Fruit fly (Drosophila melanogaster) whole organism, prepupa: ENCODE data around the gene Pgant6.
A peak's percentile ranks its signal among the peaks of the same experiment; 100 is the strongest.

Source experiments
- CG10631 ChIP-seq: fragments of 200-800 bp; sonication (Bioruptor generic); optimal IDR thresholded peaks from 2 replicates; lab custom pipeline; 2016; ENCODE audit warnings: missing biosample characterization, missing genetic modification characterization
- CG10669 ChIP-seq: fragments of 200-800 bp; sonication (Bioruptor generic); optimal IDR thresholded peaks from 3 replicates; lab custom pipeline; 2018; ENCODE audit warnings: missing biosample characterization, mild to moderate bottlenecking, missing genetic modification characterization, moderate library complexity
- CG11902 ChIP-seq: fragments of 200-800 bp; sonication (Bioruptor generic); optimal IDR thresholded peaks from 3 replicates; lab custom pipeline; 2016; ENCODE audit warnings: missing biosample characterization, missing genetic modification characterization
- CG15336 ChIP-seq: fragments of 200-800 bp; sonication (Bioruptor generic); IDR thresholded peaks from 2 replicates; pipeline ENCODE4 v1.3.6; 2022; ENCODE audit warnings: missing biosample characterization, missing genetic modification characterization
- CG3032 ChIP-seq: fragments of 200-800 bp; optimal IDR thresholded peaks from 2 replicates; lab custom pipeline; 2019; ENCODE audit warnings: missing biosample characterization, mild to moderate bottlenecking, missing genetic modification characterization, moderate library complexity
- CG31627 ChIP-seq: fragments of 200-800 bp; sonication (Bioruptor generic); optimal IDR thresholded peaks from 3 replicates; lab custom pipeline; 2016; ENCODE audit warnings: missing biosample characterization, missing genetic modification characterization
- CG32006 ChIP-seq: fragments of 200-800 bp; sonication (Bioruptor generic); optimal IDR thresholded peaks from 3 replicates; lab custom pipeline; 2017; ENCODE audit warnings: missing biosample characterization, mild to moderate bottlenecking, missing genetic modification characterization
- CG4318 ChIP-seq: fragments of 200-800 bp; sonication (Bioruptor generic); optimal IDR thresholded peaks from 3 replicates; lab custom pipeline; 2017; ENCODE audit warnings: missing biosample characterization, mild to moderate bottlenecking, missing genetic modification characterization
- CG6163 ChIP-seq: fragments of 200-800 bp; sonication (Bioruptor generic); IDR thresholded peaks from 3 replicates; pipeline ENCODE4 v1.3.6; 2022; ENCODE audit warnings: missing biosample characterization, missing genetic modification characterization
- CG6276 ChIP-seq: fragments of 200-800 bp; sonication (Bioruptor generic); optimal IDR thresholded peaks from 2 replicates; lab custom pipeline; 2017; ENCODE audit warnings: missing biosample characterization, mild to moderate bottlenecking, missing genetic modification characterization
- CG6792 ChIP-seq: fragments of 200-800 bp; sonication (Bioruptor generic); optimal IDR thresholded peaks from 3 replicates; lab custom pipeline; 2016; ENCODE audit warnings: missing biosample characterization, missing genetic modification characterization
- CG6808 ChIP-seq: fragments of 200-800 bp; sonication (Bioruptor generic); optimal IDR thresholded peaks from 3 replicates; lab custom pipeline; 2017; ENCODE audit warnings: missing biosample characterization, missing genetic modification characterization, mild to moderate bottlenecking, moderate library complexity, missing genetic modification reagents
- CG6854 ChIP-seq: fragments of 200-800 bp; sonication (Bioruptor generic); optimal IDR thresholded peaks from 2 replicates; lab custom pipeline; 2017; ENCODE audit warnings: missing biosample characterization, mild to moderate bottlenecking, missing genetic modification characterization
- CG8119 ChIP-seq: fragments of 200-800 bp; sonication (Bioruptor generic); IDR thresholded peaks from 3 replicates; pipeline ENCODE4 v1.3.6; 2022; ENCODE audit warnings: missing biosample characterization, missing genetic modification characterization
- CG8632 ChIP-seq: fragments of 200-800 bp; sonication (Bioruptor generic); optimal IDR thresholded peaks from 3 replicates; lab custom pipeline; 2016; ENCODE audit warnings: missing biosample characterization, missing genetic modification characterization
- CG9139 ChIP-seq: fragments of 200-800 bp; sonication (Bioruptor generic); optimal IDR thresholded peaks from 3 replicates; lab custom pipeline; 2017; ENCODE audit warnings: missing biosample characterization, mild to moderate bottlenecking, missing genetic modification characterization
- Eip75B ChIP-seq: fragments of 200-800 bp; sonication (Bioruptor generic); optimal IDR thresholded peaks from 3 replicates; lab custom pipeline; 2016; ENCODE audit warnings: missing biosample characterization, missing genetic modification characterization
- Eip78C ChIP-seq: fragments of 200-800 bp; sonication (Bioruptor generic); peaks from one replicate; lab custom pipeline; 2016; ENCODE audit warnings: missing biosample characterization, missing genetic modification characterization
- Eip93F ChIP-seq: fragments of 200-800 bp; sonication (Bioruptor generic); optimal IDR thresholded peaks from 2 replicates; lab custom pipeline; 2016; ENCODE audit warnings: missing biosample characterization, mild to moderate bottlenecking, missing genetic modification characterization
- Ets21C ChIP-seq: fragments of 200-800 bp; sonication (Bioruptor generic); optimal IDR thresholded peaks from 3 replicates; lab custom pipeline; 2016; ENCODE audit warnings: missing biosample characterization, missing genetic modification characterization
- Ets96B ChIP-seq: fragments of 200-800 bp; optimal IDR thresholded peaks from 2 replicates; lab custom pipeline; 2019; ENCODE audit warnings: missing biosample characterization, mild to moderate bottlenecking, missing genetic modification characterization, moderate library complexity
- Hr38 ChIP-seq: sonication (Bioruptor generic); optimal IDR thresholded peaks from 2 replicates; lab custom pipeline; 2016; ENCODE audit warnings: missing biosample characterization, missing genetic modification characterization
- Hr39 ChIP-seq: fragments of 200-800 bp; sonication (Bioruptor generic); optimal IDR thresholded peaks from 2 replicates; lab custom pipeline; 2016; ENCODE audit warnings: missing biosample characterization, missing genetic modification characterization
- Hr4 ChIP-seq: fragments of 200-800 bp; sonication (Bioruptor generic); optimal IDR thresholded peaks from 3 replicates; lab custom pipeline; 2016; ENCODE audit warnings: missing biosample characterization, missing genetic modification characterization
- OdsH ChIP-seq: fragments of 200-800 bp; sonication (Bioruptor generic); optimal IDR thresholded peaks from 3 replicates; lab custom pipeline; 2016; ENCODE audit warnings: missing biosample characterization, missing genetic modification characterization
- Smox ChIP-seq: fragments of 200-800 bp; sonication (Bioruptor generic); optimal IDR thresholded peaks from 3 replicates; lab custom pipeline; 2016; ENCODE audit warnings: missing biosample characterization, missing genetic modification characterization
- Sox102F ChIP-seq: fragments of 200-800 bp; sonication (Bioruptor generic); optimal IDR thresholded peaks from 2 replicates; lab custom pipeline; 2016; ENCODE audit warnings: missing biosample characterization, mild to moderate bottlenecking, missing genetic modification characterization
- Sox14 ChIP-seq: fragments of 200-800 bp; sonication (Bioruptor generic); optimal IDR thresholded peaks from 3 replicates; lab custom pipeline; 2016; ENCODE audit warnings: missing biosample characterization, missing genetic modification characterization
- Sox15 ChIP-seq: fragments of 200-800 bp; sonication (Bioruptor generic); optimal IDR thresholded peaks from 3 replicates; lab custom pipeline; 2016; ENCODE audit warnings: missing biosample characterization, missing genetic modification characterization
- achi ChIP-seq: fragments of 200-800 bp; sonication (Bioruptor generic); optimal IDR thresholded peaks from 3 replicates; lab custom pipeline; 2016; ENCODE audit warnings: missing biosample characterization, missing genetic modification characterization
- acj6 ChIP-seq: fragments of 200-800 bp; sonication (Bioruptor generic); optimal IDR thresholded peaks from 3 replicates; lab custom pipeline; 2016; ENCODE audit warnings: missing biosample characterization, missing genetic modification characterization
- cyc ChIP-seq: fragments of 200-800 bp; sonication (Bioruptor generic); optimal IDR thresholded peaks from 3 replicates; lab custom pipeline; 2016; ENCODE audit warnings: missing biosample characterization, missing genetic modification characterization
- dac ChIP-seq: fragments of 200-800 bp; sonication (Bioruptor generic); optimal IDR thresholded peaks from 2 replicates; lab custom pipeline; 2017; ENCODE audit warnings: missing biosample characterization, mild to moderate bottlenecking, missing genetic modification characterization
- dsx ChIP-seq: fragments of 200-800 bp; optimal IDR thresholded peaks from 3 replicates; lab custom pipeline; 2019; ENCODE audit warnings: missing biosample characterization, mild to moderate bottlenecking, missing genetic modification characterization, moderate library complexity; ENCODE audit not compliant: poor library complexity, severe bottlenecking
- eg ChIP-seq: fragments of 200-800 bp; sonication (Bioruptor generic); IDR thresholded peaks from 3 replicates; pipeline ENCODE4 v1.3.6; 2022; ENCODE audit warnings: missing biosample characterization, missing genetic modification characterization
- esn ChIP-seq: fragments of 200-800 bp; sonication (Bioruptor generic); optimal IDR thresholded peaks from 2 replicates; lab custom pipeline; 2016; ENCODE audit warnings: missing biosample characterization, mild to moderate bottlenecking, missing genetic modification characterization, moderate library complexity
- fd85E ChIP-seq: fragments of 200-800 bp; sonication (Bioruptor generic); optimal IDR thresholded peaks from 3 replicates; lab custom pipeline; 2016; ENCODE audit warnings: missing biosample characterization, missing genetic modification characterization
- fkh ChIP-seq: fragments of 200-800 bp; sonication (Bioruptor generic); optimal IDR thresholded peaks from 3 replicates; lab custom pipeline; 2017; ENCODE audit warnings: missing biosample characterization, mild to moderate bottlenecking, missing genetic modification characterization, moderate library complexity
- lz ChIP-seq: fragments of 200-800 bp; sonication (Bioruptor generic); optimal IDR thresholded peaks from 3 replicates; lab custom pipeline; 2016; ENCODE audit warnings: missing biosample characterization, missing genetic modification characterization
- net ChIP-seq: fragments of 200-800 bp; sonication (Bioruptor generic); optimal IDR thresholded peaks from 3 replicates; lab custom pipeline; 2016; ENCODE audit warnings: missing biosample characterization, missing genetic modification characterization
- salr ChIP-seq, 2 experiments: fragments of 200-800 bp; sonication (Bioruptor generic); optimal IDR thresholded peaks; 3 replicates each; lab custom pipeline; 2016 to 2018; ENCODE audit warnings: missing biosample characterization in 2 of 2, missing genetic modification characterization in 2 of 2, mild to moderate bottlenecking in 1 of 2
- spab ChIP-seq: fragments of 200-800 bp; sonication (Bioruptor generic); optimal IDR thresholded peaks from 2 replicates; lab custom pipeline; 2017; ENCODE audit warnings: missing biosample characterization, mild to moderate bottlenecking, missing genetic modification characterization, missing genetic modification reagents
- ss ChIP-seq, 2 experiments: fragments of 200-800 bp; sonication (Bioruptor generic); optimal IDR thresholded peaks; 2 replicates in 1 of 2; 3 replicates in 1 of 2; lab custom pipeline; 2017 to 2018; ENCODE audit warnings: mild to moderate bottlenecking in 2 of 2, missing biosample characterization in 2 of 2, missing genetic modification characterization in 2 of 2, moderate library complexity in 1 of 2
- svp ChIP-seq: fragments of 200-800 bp; sonication (Bioruptor generic); peaks from one replicate; lab custom pipeline; 2016; ENCODE audit warnings: missing biosample characterization, missing genetic modification characterization
- topi ChIP-seq: fragments of 200-800 bp; sonication (Bioruptor generic); optimal IDR thresholded peaks from 3 replicates; lab custom pipeline; 2016; ENCODE audit warnings: missing biosample characterization, missing genetic modification characterization
- vri ChIP-seq: fragments of 200-800 bp; sonication (Bioruptor generic); optimal IDR thresholded peaks from 3 replicates; lab custom pipeline; 2016; ENCODE audit warnings: missing biosample characterization, mild to moderate bottlenecking, missing genetic modification characterization

Pgant6 gene

dm6 chr3L:2765794-2766268 lies 16.2 kb upstream of the Pgant6 start:
- TF ChIP-seq CG6808 (GFP tag; lab: Kevin White, UChicago) (no peak), CG6276 (GFP tag; lab: Kevin White, UChicago) (peak; percentile 40), CG6163 (peak; percentile 51; the same call in 1 of the 3 replicates), ss (GFP tag; optimal IDR thresholded peaks at IDR 0.05; lab: Kevin White, UChicago) (peak; percentile 36 to 57), vri (peak; percentile 89), Eip93F (GFP tag; lab: Kevin White, UChicago) (no peak), CG3032 (tag; lab: Kevin White, UChicago) (no peak), eg (GFP tag; lab: Robert Waterston, UW) (0 out of 3 replicates have a peak, but pooled peaks have one; percentile 28)

DNA sequence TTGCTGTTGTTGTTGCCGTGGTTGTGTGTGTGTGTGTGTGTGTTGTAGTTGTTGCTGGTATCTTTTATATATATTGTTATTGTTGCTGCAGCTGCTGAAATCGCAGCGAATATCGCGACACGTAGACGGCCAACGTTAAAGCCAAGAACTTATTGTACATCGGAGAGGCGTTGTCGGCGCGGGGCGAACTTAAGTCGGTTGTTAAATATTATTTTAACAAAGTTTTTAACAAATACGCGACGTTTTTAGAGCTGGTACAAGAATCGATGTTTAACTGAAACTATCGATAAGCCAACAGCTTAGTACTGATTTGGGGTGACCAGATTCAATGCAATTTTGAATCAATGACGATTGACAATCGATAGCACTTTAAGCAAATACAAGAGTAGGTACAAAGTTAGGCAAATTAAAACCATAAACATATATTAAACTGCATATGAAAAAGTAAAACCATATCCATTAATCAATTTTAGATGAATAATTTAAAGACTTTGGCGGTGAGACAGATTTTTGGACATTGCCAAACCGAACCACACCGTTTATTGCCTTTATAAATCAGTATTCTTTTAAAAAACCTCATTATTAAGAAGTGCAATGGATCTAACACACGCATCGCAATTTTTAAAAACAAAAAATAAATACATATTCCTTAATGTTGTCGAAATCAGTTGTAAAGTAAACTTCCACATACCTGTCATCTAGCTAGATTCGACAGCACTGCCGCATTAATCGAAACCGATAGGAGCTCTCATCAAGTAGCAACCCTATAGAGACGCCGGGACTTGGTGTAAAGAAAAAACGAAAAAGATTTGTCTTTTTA lies 15.6 kb upstream of the Pgant6 start, which contains the start of the genes Mrtf and Non2:
TSS of gene Mrtf (minus strand) at position 268 of the 820 bp plus-strand sequence.
TSS of gene Non2 (plus strand) at position 731 of the 820 bp plus-strand sequence.
- TF ChIP-seq CG31627 (GFP tag; lab: Kevin White, UChicago): peak; percentile 71
- TF ChIP-seq cyc (GFP tag; lab: Kevin White, UChicago): peak; percentile 49
- peak; percentile 20 for TF ChIP-seq CG4318 (GFP tag; lab: Kevin White, UChicago)
- TF ChIP-seq Eip75B (GFP tag; lab: Kevin White, UChicago): peak; percentile 57
- TF ChIP-seq dac (GFP tag; lab: Kevin White, UChicago): peak; percentile 22
- no peak for TF ChIP-seq fd85E
- peak; percentile 67 for TF ChIP-seq OdsH (GFP tag; lab: Kevin White, UChicago)
- peak; percentile 20 for TF ChIP-seq CG6854
- peak; percentile 14 for TF ChIP-seq CG9139 (GFP tag; lab: Kevin White, UChicago)
- TF ChIP-seq CG6808 (GFP tag; lab: Kevin White, UChicago): no peak
- peak; percentile 48 for TF ChIP-seq achi
- peak; percentile 77 for TF ChIP-seq fkh
- peak; percentile 36 for TF ChIP-seq Sox102F (GFP tag; lab: Kevin White, UChicago)
- peak; percentile 28 for TF ChIP-seq Ets96B
- peak; percentile 62 for TF ChIP-seq Hr39 (GFP tag; lab: Kevin White, UChicago)
- TF ChIP-seq Eip93F (GFP tag; lab: Kevin White, UChicago): no peak
- TF ChIP-seq Hr38 (GFP tag; lab: Kevin White, UChicago): no peak
- TF ChIP-seq CG3032 (tag; lab: Kevin White, UChicago): peak; percentile 66
- TF ChIP-seq salr (GFP tag; optimal IDR thresholded peaks at IDR 0.05; lab: Kevin White, UChicago): peak in 1 of 2 experiments; percentile 57
- peak; percentile 66 for TF ChIP-seq acj6 (GFP tag; lab: Kevin White, UChicago)
- TF ChIP-seq CG11902: peak; percentile 28
- TF ChIP-seq CG32006 (GFP tag; lab: Kevin White, UChicago): peak; percentile 63
- peak; percentile 47 for TF ChIP-seq net (GFP tag; lab: Kevin White, UChicago)
- TF ChIP-seq Sox14 (GFP tag; lab: Kevin White, UChicago): peak; percentile 32
- TF ChIP-seq CG10669 (GFP tag; lab: Kevin White, UChicago): peak; percentile 20
- TF ChIP-seq CG8632 (GFP tag; lab: Kevin White, UChicago): peak; percentile 3
- TF ChIP-seq lz (GFP tag; lab: Kevin White, UChicago): peak; percentile 73
- TF ChIP-seq dsx (GFP tag; lab: Kevin White, UChicago): no peak
- peak; percentile 66 for TF ChIP-seq Eip78C
- peak; percentile 45 for TF ChIP-seq vri
- TF ChIP-seq CG10631: peak; percentile 73
- TF ChIP-seq CG8119 (GFP tag; lab: Robert Waterston, UW): 0 out of 3 replicates have a peak, but pooled peaks have one; percentile 33
- peak; percentile 75 for TF ChIP-seq esn (GFP tag; lab: Kevin White, UChicago)
- TF ChIP-seq CG6276 (GFP tag; lab: Kevin White, UChicago): no peak
- peak in 1 of 2 experiments; percentile 34 for TF ChIP-seq ss (GFP tag; optimal IDR thresholded peaks at IDR 0.05; lab: Kevin White, UChicago)
- peak; percentile 3 for TF ChIP-seq Sox15
- peak; percentile 57 for TF ChIP-seq Ets21C
- TF ChIP-seq CG6792 (GFP tag; lab: Kevin White, UChicago): peak; percentile 53
- peak; percentile 67 for TF ChIP-seq Smox
- no peak for TF ChIP-seq spab (GFP tag; lab: Kevin White, UChicago)
- peak; percentile 85 for TF ChIP-seq svp (GFP tag; lab: Kevin White, UChicago)
- peak; percentile 73 for TF ChIP-seq Hr4 (GFP tag; lab: Kevin White, UChicago)
- TF ChIP-seq CG15336: no peak
- TF ChIP-seq topi (GFP tag; lab: Kevin White, UChicago): peak; percentile 55
